Fruit fly (Drosophila melanogaster) whole organism, wandering third instar larva: ENCODE data around the gene mio.

Source experiments
- Abd-B ChIP-seq: fragments of >200 bp; optimal IDR thresholded peaks from 2 replicates; lab custom pipeline; 2017; ENCODE audit warnings: missing biosample characterization, missing genetic modification characterization
- CG32264 ChIP-seq: fragments of 200-800 bp; sonication (Bioruptor generic); optimal IDR thresholded peaks from 2 replicates; lab custom pipeline; 2016; ENCODE audit warnings: missing biosample characterization, missing genetic modification characterization
- CG9705 ChIP-seq: fragments of 200-800 bp; sonication (Bioruptor generic); optimal IDR thresholded peaks from 2 replicates; lab custom pipeline; 2018; ENCODE audit warnings: missing biosample characterization, mild to moderate bottlenecking, missing genetic modification characterization
- CrebA ChIP-seq: fragments of 200-800 bp; sonication (Bioruptor generic); optimal IDR thresholded peaks from 2 replicates; lab custom pipeline; 2016; ENCODE audit warnings: missing biosample characterization, mild to moderate bottlenecking, missing genetic modification characterization, borderline replicate concordance
- Dfd ChIP-seq: fragments of >200 bp; optimal IDR thresholded peaks from 2 replicates; lab custom pipeline; 2017; ENCODE audit warnings: missing biosample characterization, missing genetic modification characterization
- Dif ChIP-seq: fragments of 200-275, 200-300 bp; sonication (Bioruptor generic); optimal IDR thresholded peaks from 2 replicates; lab custom pipeline; 2018; ENCODE audit warnings: missing biosample characterization, missing genetic modification characterization; ENCODE audit not compliant: partially characterized antibody
- GATAd ChIP-seq: sonication (Bioruptor generic); optimal IDR thresholded peaks from 2 replicates; lab custom pipeline; 2016; ENCODE audit warnings: missing biosample characterization, missing genetic modification characterization
- HLH106 ChIP-seq: fragments of 200-800 bp; optimal IDR thresholded peaks from 3 replicates; lab custom pipeline; 2019; ENCODE audit warnings: missing biosample characterization, mild to moderate bottlenecking, missing genetic modification characterization, moderate library complexity
- Hnf4 ChIP-seq: fragments of 200-800 bp; sonication (Bioruptor generic); optimal IDR thresholded peaks from 2 replicates; lab custom pipeline; 2016; ENCODE audit warnings: missing biosample characterization, mild to moderate bottlenecking, missing genetic modification characterization
- Hr78 ChIP-seq: fragments of >200 bp; optimal IDR thresholded peaks from 2 replicates; lab custom pipeline; 2017; ENCODE audit warnings: missing biosample characterization, missing genetic modification characterization
- Jra ChIP-seq: sonication (Bioruptor generic); optimal IDR thresholded peaks from 2 replicates; lab custom pipeline; 2016; ENCODE audit warnings: missing biosample characterization, missing genetic modification characterization
- OdsH ChIP-seq: fragments of 200-800 bp; sonication (Bioruptor generic); optimal IDR thresholded peaks from 2 replicates; lab custom pipeline; 2016; ENCODE audit warnings: missing biosample characterization, mild to moderate bottlenecking, missing genetic modification characterization
- Rel ChIP-seq, 2 experiments: fragments of 200-800 bp; sonication (Bioruptor generic) in 1 of 2; optimal IDR thresholded peaks; 2 replicates in 1 of 2; 3 replicates in 1 of 2; lab custom pipeline; 2016 to 2019; ENCODE audit warnings: mild to moderate bottlenecking in 2 of 2, missing biosample characterization in 2 of 2, missing genetic modification characterization in 2 of 2, moderate library complexity in 1 of 2
- Sp1 ChIP-seq: fragments of 200-800 bp; sonication (Bioruptor generic); optimal IDR thresholded peaks from 3 replicates; lab custom pipeline; 2019; ENCODE audit warnings: missing biosample characterization, mild to moderate bottlenecking, missing genetic modification characterization, moderate library complexity
- br ChIP-seq: fragments of 200-800 bp; sonication (Bioruptor generic); optimal IDR thresholded peaks from 2 replicates; lab custom pipeline; 2016; ENCODE audit warnings: missing biosample characterization, missing genetic modification characterization
- dl ChIP-seq, 2 experiments: fragments of 175-275, 200-275 bp in 1 of 2; fragments of 200-275 bp in 1 of 2; sonication (Bioruptor generic); optimal IDR thresholded peaks; lab custom pipeline; 2018; ENCODE audit warnings: mild to moderate bottlenecking in 2 of 2, missing biosample characterization in 2 of 2, missing genetic modification characterization in 2 of 2, moderate library complexity in 2 of 2; ENCODE audit not compliant: partially characterized antibody in 2 of 2, insufficient read depth in 1 of 2
- dsf ChIP-seq: sonication (Bioruptor generic); optimal IDR thresholded peaks from 2 replicates; lab custom pipeline; 2016; ENCODE audit warnings: missing biosample characterization, missing genetic modification characterization, borderline replicate concordance
- ey ChIP-seq: fragments of 200-800 bp; sonication (Bioruptor generic); optimal IDR thresholded peaks from 2 replicates; lab custom pipeline; 2016; ENCODE audit warnings: missing biosample characterization, missing genetic modification characterization
- foxo ChIP-seq, 2 experiments: fragments of 200-800 bp; sonication (Bioruptor generic); optimal IDR thresholded peaks; 2 replicates in 1 of 2; 3 replicates in 1 of 2; lab custom pipeline; 2016 to 2017; ENCODE audit warnings: missing biosample characterization in 2 of 2, missing genetic modification characterization in 2 of 2
- fru ChIP-seq: fragments of 200-800 bp; sonication (Bioruptor generic); optimal IDR thresholded peaks from 3 replicates; lab custom pipeline; 2016; ENCODE audit warnings: missing biosample characterization, mild to moderate bottlenecking, missing genetic modification characterization
- h ChIP-seq: fragments of 200-800 bp; sonication (Bioruptor generic); optimal IDR thresholded peaks from 3 replicates; lab custom pipeline; 2016; ENCODE audit warnings: missing biosample characterization, mild to moderate bottlenecking, missing genetic modification characterization
- jim ChIP-seq: fragments of 175-275, 200-325 bp; sonication (Bioruptor generic); optimal IDR thresholded peaks from 2 replicates; lab custom pipeline; 2016; ENCODE audit warnings: missing biosample characterization, mild to moderate bottlenecking, missing genetic modification characterization
- lola ChIP-seq: fragments of >200 bp; optimal IDR thresholded peaks from 2 replicates; lab custom pipeline; 2017; ENCODE audit warnings: missing biosample characterization, missing genetic modification characterization
- pan ChIP-seq: fragments of >200 bp; optimal IDR thresholded peaks from 2 replicates; lab custom pipeline; 2017
- psq ChIP-seq: fragments of 200-800 bp; sonication (Bioruptor generic); optimal IDR thresholded peaks from 3 replicates; lab custom pipeline; 2017; ENCODE audit warnings: missing biosample characterization, mild to moderate bottlenecking, missing genetic modification characterization, moderate library complexity
- rgr ChIP-seq: fragments of 200-800 bp; sonication (Bioruptor generic); optimal IDR thresholded peaks from 3 replicates; lab custom pipeline; 2016; ENCODE audit warnings: missing biosample characterization, mild to moderate bottlenecking, missing genetic modification characterization
- sage ChIP-seq: fragments of 200-800 bp; sonication (Bioruptor generic); optimal IDR thresholded peaks from 2 replicates; lab custom pipeline; 2016; ENCODE audit warnings: missing biosample characterization, mild to moderate bottlenecking, missing genetic modification characterization
- sv ChIP-seq: fragments of 200-800 bp; sonication (Bioruptor generic); optimal IDR thresholded peaks from 3 replicates; lab custom pipeline; 2016; ENCODE audit warnings: missing biosample characterization, missing genetic modification characterization
- tai ChIP-seq: sonication (Bioruptor generic); optimal IDR thresholded peaks from 2 replicates; lab custom pipeline; 2016; ENCODE audit warnings: missing biosample characterization, missing genetic modification characterization
- woc ChIP-seq: sonication (Bioruptor generic); optimal IDR thresholded peaks from 2 replicates; lab custom pipeline; 2016; ENCODE audit warnings: missing biosample characterization, mild to moderate bottlenecking, missing genetic modification characterization

mio gene

DNA sequence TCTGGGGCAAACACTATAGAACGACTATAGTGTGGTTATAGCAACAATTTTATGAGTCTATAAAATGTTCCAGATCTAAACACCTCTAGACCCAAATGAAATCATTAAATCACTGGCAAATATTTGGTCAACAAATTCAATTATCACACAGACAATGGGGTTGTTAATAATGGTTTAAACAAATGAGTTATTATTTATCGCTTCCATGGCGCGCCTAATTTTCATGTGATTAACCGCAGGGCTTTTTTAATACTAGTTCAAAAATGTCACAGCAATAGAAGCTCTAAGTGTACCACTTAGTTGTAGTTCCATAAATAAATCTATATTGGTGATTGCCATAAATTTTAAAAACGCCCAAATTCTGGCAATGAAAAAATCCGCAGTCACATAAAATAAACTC lies 8.1 kb upstream of the mio start, which contains the start of gene CG33124:
CG33124 (minus strand) TSS at position 101 of the 400 bp plus-strand sequence.
- no peak for TF ChIP-seq Hr78 (GFP tag; lab: Kevin White, UChicago)
- TF ChIP-seq h (GFP tag; lab: Kevin White, UChicago) = no peak
- TF ChIP-seq CG32264 (GFP tag; lab: Kevin White, UChicago) = no peak
- no peak for TF ChIP-seq Rel (GFP tag; optimal IDR thresholded peaks at IDR 0.05; lab: Kevin White, UChicago)
- TF ChIP-seq Rel (tag; optimal IDR thresholded peaks at IDR 0.05; lab: Kevin White, UChicago) = no peak
- TF ChIP-seq sage (GFP tag; lab: Kevin White, UChicago) = no peak
- TF ChIP-seq Dfd = no peak
- no peak for TF ChIP-seq lola (GFP tag; lab: Kevin White, UChicago)
- no peak for TF ChIP-seq dl (GFP tag; optimal IDR thresholded peaks at IDR 0.05; lab: Kevin White, UChicago; ENCODE audit: insufficient read depth in 1 of 2, partially characterized antibody in 2 of 2)
- TF ChIP-seq tai (GFP tag; lab: Kevin White, UChicago) = no peak
- no peak for TF ChIP-seq CrebA
- TF ChIP-seq Sp1 = no peak
- no peak for TF ChIP-seq br (GFP tag; lab: Kevin White, UChicago)
- TF ChIP-seq fru = no peak
- no peak for TF ChIP-seq CG9705 (GFP tag; lab: Kevin White, UChicago)

DNA sequence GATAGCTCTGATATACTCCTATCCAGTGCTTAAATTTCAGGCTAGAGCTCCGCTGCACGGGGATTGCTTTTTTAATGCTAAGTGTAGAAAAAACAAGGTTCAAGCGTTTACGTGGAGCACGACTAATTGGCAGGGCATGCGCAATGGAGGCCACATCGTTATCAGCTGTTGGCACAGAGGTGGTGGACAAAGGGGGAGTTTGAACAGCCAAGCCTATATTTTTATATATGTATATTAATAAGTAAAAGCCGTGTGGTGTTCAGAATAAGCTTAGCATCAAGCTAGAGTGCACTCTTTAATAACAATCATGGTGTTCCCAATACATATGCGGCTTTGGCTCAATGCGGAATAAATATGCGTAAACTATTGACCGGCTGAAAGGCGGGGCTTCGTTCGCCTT lies 4.6 kb upstream of the mio start, which contains the start of gene CG15385:
CG15385 (minus strand) TSS at position 94 of the 400 bp plus-strand sequence.
- TF ChIP-seq Dif (peak; percentile 61), psq (GFP tag; lab: Kevin White, UChicago) (no peak), Rel (GFP tag; optimal IDR thresholded peaks at IDR 0.05; lab: Kevin White, UChicago) (no peak), Rel (tag; optimal IDR thresholded peaks at IDR 0.05; lab: Kevin White, UChicago) (peak; percentile 54)

- peak; percentile 73 for TF ChIP-seq rgr (GFP tag; lab: Kevin White, UChicago)
- peak; percentile 64 for TF ChIP-seq Sp1
- TF ChIP-seq woc (GFP tag; lab: Kevin White, UChicago) = no peak
- peak; percentile 55 for TF ChIP-seq CG9705 (GFP tag; lab: Kevin White, UChicago)
- no peak for TF ChIP-seq GATAd (GFP tag; lab: Kevin White, UChicago)
- TF ChIP-seq h (GFP tag; lab: Kevin White, UChicago) = peak; percentile 67
- peak; percentile 32 for TF ChIP-seq HLH106 (tag; lab: Kevin White, UChicago)
- peak; percentile 36 for TF ChIP-seq OdsH
- no peak for TF ChIP-seq Abd-B (GFP tag; lab: Kevin White, UChicago)
- TF ChIP-seq sv (GFP tag; lab: Kevin White, UChicago) = no peak
- no peak for TF ChIP-seq Rel (GFP tag; optimal IDR thresholded peaks at IDR 0.05; lab: Kevin White, UChicago)
- peak; percentile 52 for TF ChIP-seq Rel (tag; optimal IDR thresholded peaks at IDR 0.05; lab: Kevin White, UChicago)
- peak in 1 of 2 experiments; percentile 30 for TF ChIP-seq foxo (GFP tag; optimal IDR thresholded peaks at IDR 0.05; lab: Kevin White, UChicago)
- peak; percentile 2 for TF ChIP-seq psq (GFP tag; lab: Kevin White, UChicago)
- peak; percentile 3 for TF ChIP-seq ey (GFP tag; lab: Kevin White, UChicago)
Observed at dm6 chr2L:2214004-2214403, 3.1 kb upstream of the mio start, which contains the start of the genes Uch and CG34174. Gene Uch (minus strand): TSS chr2L:2214211. Gene CG34174 (plus strand): TSS chr2L:2214266.

DNA sequence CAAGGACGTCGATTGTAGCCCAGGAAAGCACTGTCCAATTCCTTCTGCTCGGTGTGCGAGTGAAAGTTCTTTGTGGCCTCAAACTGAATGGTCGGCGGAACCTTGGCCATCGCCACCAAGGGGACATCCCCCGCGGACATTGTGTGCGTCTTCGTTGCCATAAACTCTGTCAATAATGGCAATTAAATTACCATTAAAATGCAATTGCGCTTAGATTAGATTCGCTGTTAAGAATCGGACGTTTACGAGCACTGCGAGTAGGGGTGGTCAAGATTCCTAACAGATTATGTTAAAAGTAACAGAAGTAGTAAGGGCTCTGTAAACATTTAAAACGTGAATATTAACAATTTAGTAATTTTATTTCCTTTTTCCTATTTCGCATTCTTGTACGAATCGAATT lies 1.0 kb upstream of the mio start, which contains the start of gene daed:
daed (minus strand) TSS at position 247 of the 400 bp plus-strand sequence.
- TF ChIP-seq rgr (GFP tag; lab: Kevin White, UChicago) = peak; percentile 7
- no peak for TF ChIP-seq jim (GFP tag; lab: Kevin White, UChicago)
- TF ChIP-seq dl (GFP tag; optimal IDR thresholded peaks at IDR 0.05; lab: Kevin White, UChicago; ENCODE audit: insufficient read depth in 1 of 2, partially characterized antibody in 2 of 2) = no peak
- no peak for TF ChIP-seq lola (GFP tag; lab: Kevin White, UChicago)
- TF ChIP-seq psq (GFP tag; lab: Kevin White, UChicago) = no peak
- peak; percentile 50 for TF ChIP-seq Sp1
- no peak for TF ChIP-seq Hnf4 (GFP tag; lab: Kevin White, UChicago)
- TF ChIP-seq Jra (GFP tag; lab: Kevin White, UChicago) = no peak
- TF ChIP-seq Rel (GFP tag; optimal IDR thresholded peaks at IDR 0.05; lab: Kevin White, UChicago) = no peak
- TF ChIP-seq Rel (tag; optimal IDR thresholded peaks at IDR 0.05; lab: Kevin White, UChicago) = peak; percentile 86
- TF ChIP-seq CG9705 (GFP tag; lab: Kevin White, UChicago) = no peak
- TF ChIP-seq CG32264 (GFP tag; lab: Kevin White, UChicago) = no peak
- TF ChIP-seq dsf (GFP tag; lab: Kevin White, UChicago) = no peak
- TF ChIP-seq h (GFP tag; lab: Kevin White, UChicago) = no peak
- no peak for TF ChIP-seq sage (GFP tag; lab: Kevin White, UChicago)
- TF ChIP-seq pan (lab: Kevin White, UChicago) = no peak
- TF ChIP-seq Abd-B (GFP tag; lab: Kevin White, UChicago) = no peak
